Worm (Caenorhabditis elegans) whole organism, L1 larva: Measurements from ENCODE around the gene C29A12.6.

Source experiments
- C04F5.9 ChIP-seq: sonication (generic microtip); optimal IDR thresholded peaks from 2 replicates; lab custom pipeline; 2016; ENCODE audit warnings: missing genetic modification characterization, missing compliant biosample characterization
- C16A3.4 ChIP-seq: fragments of 150-350 bp; optimal IDR thresholded peaks from 2 replicates; lab custom pipeline; 2014; ENCODE audit warnings: missing biosample characterization, missing genetic modification characterization
- F16B12.6 ChIP-seq: fragments of 150-350 bp; optimal IDR thresholded peaks from 2 replicates; lab custom pipeline; 2014; ENCODE audit warnings: missing biosample characterization, missing genetic modification characterization
- aha-1 ChIP-seq: fragments of 150-350 bp; optimal IDR thresholded peaks from 2 replicates; lab custom pipeline; 2014; ENCODE audit warnings: missing biosample characterization, missing genetic modification characterization
- alr-1 ChIP-seq: fragments of 200-800 bp; sonication (Bioruptor generic); optimal IDR thresholded peaks from 2 replicates; lab custom pipeline; 2018; ENCODE audit warnings: borderline replicate concordance, mild to moderate bottlenecking, missing genetic modification characterization, missing compliant biosample characterization
- aly-2 ChIP-seq: fragments of 150-350 bp; optimal IDR thresholded peaks from 2 replicates; lab custom pipeline; 2014; ENCODE audit warnings: missing biosample characterization, missing genetic modification characterization
- ama-1 ChIP-seq: fragments of 150-350 bp; optimal IDR thresholded peaks from 2 replicates; lab custom pipeline; 2014
- ceh-63 ChIP-seq: fragments of 200-800 bp; sonication (Bioruptor generic); optimal IDR thresholded peaks from 2 replicates; lab custom pipeline; 2018; ENCODE audit warnings: mild to moderate bottlenecking, missing genetic modification characterization, missing compliant biosample characterization
- ceh-88 ChIP-seq: fragments of 200-800 bp; sonication (Bioruptor generic); IDR thresholded peaks from 2 replicates; pipeline ENCODE4 v1.3.6; 2022; ENCODE audit warnings: missing genetic modification characterization, missing compliant biosample characterization
- ces-1 ChIP-seq: fragments of 150-350 bp; optimal IDR thresholded peaks from 2 replicates; lab custom pipeline; 2014; ENCODE audit warnings: missing biosample characterization, missing genetic modification reagents, missing genetic modification characterization
- dpl-1 ChIP-seq, 3 experiments: fragments of 150-350 bp in 2 of 3; sonication (generic microtip) in 1 of 3; optimal IDR thresholded peaks; 2 replicates each; lab custom pipeline; 2014 to 2017; ENCODE audit warnings: missing biosample characterization in 3 of 3, missing genetic modification characterization in 3 of 3, missing genetic modification reagents in 3 of 3
- dsc-1 ChIP-seq: sonication (generic microtip); optimal IDR thresholded peaks from 2 replicates; lab custom pipeline; 2016; ENCODE audit warnings: mild to moderate bottlenecking, missing genetic modification characterization, missing compliant biosample characterization
- efl-1 ChIP-seq, 4 experiments: fragments of 150-350 bp; optimal IDR thresholded peaks in 3 of 4; peaks in 1 of 4; 1 replicate in 1 of 4; 2 replicates in 3 of 4; lab custom pipeline; 2014; ENCODE audit warnings: missing biosample characterization in 2 of 4, missing genetic modification characterization in 2 of 4, missing genetic modification reagents in 2 of 4
- efl-3 ChIP-seq: fragments of 200-800 bp; sonication (Bioruptor generic); optimal IDR thresholded peaks from 2 replicates; lab custom pipeline; 2018; ENCODE audit warnings: mild to moderate bottlenecking, missing genetic modification characterization, missing compliant biosample characterization
- elt-2 ChIP-seq: sonication (generic microtip); optimal IDR thresholded peaks from 2 replicates; lab custom pipeline; 2016; ENCODE audit warnings: missing genetic modification characterization, mild to moderate bottlenecking, inconsistent platforms, missing compliant biosample characterization, missing genetic modification reagents
- fkh-4 ChIP-seq: sonication (generic microtip); optimal IDR thresholded peaks from 2 replicates; lab custom pipeline; 2016; ENCODE audit warnings: missing compliant biosample characterization, missing genetic modification characterization, borderline replicate concordance
- fos-1 ChIP-seq: fragments of 150-350 bp; optimal IDR thresholded peaks from 2 replicates; lab custom pipeline; 2014; ENCODE audit warnings: missing biosample characterization, missing genetic modification characterization
- grh-1 ChIP-seq: fragments of 200-800 bp; sonication (Bioruptor generic); IDR thresholded peaks from 2 replicates; pipeline ENCODE4 v1.3.6; 2022; ENCODE audit warnings: missing genetic modification reagents, missing genetic modification characterization, missing compliant biosample characterization
- hlh-17 ChIP-seq: fragments of 200-800 bp; sonication (Bioruptor generic); optimal IDR thresholded peaks from 2 replicates; lab custom pipeline; 2018; ENCODE audit warnings: missing genetic modification characterization, mild to moderate bottlenecking, missing compliant biosample characterization, moderate library complexity, borderline replicate concordance
- hlh-4 ChIP-seq: sonication (generic microtip); optimal IDR thresholded peaks from 2 replicates; lab custom pipeline; 2016; ENCODE audit warnings: mild to moderate bottlenecking, missing genetic modification characterization, missing compliant biosample characterization
- isw-1 ChIP-seq: fragments of 200-800 bp; sonication (Bioruptor generic); IDR thresholded peaks from 2 replicates; pipeline ENCODE4 v1.3.6; 2022; ENCODE audit warnings: missing genetic modification characterization, missing compliant biosample characterization
- jun-1 ChIP-seq: fragments of 150-350 bp; optimal IDR thresholded peaks from 2 replicates; lab custom pipeline; 2014; ENCODE audit warnings: missing biosample characterization, missing genetic modification reagents, missing genetic modification characterization
- lin-15B ChIP-seq: fragments of 150-350 bp; sonication (generic microtip); optimal IDR thresholded peaks from 3 replicates; lab custom pipeline; 2014; ENCODE audit warnings: missing biosample characterization, missing genetic modification characterization
- lin-35 ChIP-seq, 2 experiments: fragments of 150-350 bp; optimal IDR thresholded peaks; 2 replicates each; lab custom pipeline; 2014; ENCODE audit warnings: missing biosample characterization in 2 of 2, missing genetic modification characterization in 2 of 2, missing genetic modification reagents in 2 of 2
- lir-3 ChIP-seq: sonication (generic microtip); optimal IDR thresholded peaks from 2 replicates; lab custom pipeline; 2016; ENCODE audit warnings: mild to moderate bottlenecking, missing genetic modification characterization, moderate library complexity, missing compliant biosample characterization; ENCODE audit not compliant: poor library complexity
- lsy-2 ChIP-seq, 2 experiments: fragments of 150-350 bp; optimal IDR thresholded peaks; 2 replicates each; lab custom pipeline; 2014; ENCODE audit warnings: missing biosample characterization in 2 of 2, missing genetic modification characterization in 2 of 2
- mdl-1 ChIP-seq, 2 experiments: fragments of 150-350 bp; optimal IDR thresholded peaks; 2 replicates each; lab custom pipeline; 2014 to 2017; ENCODE audit warnings: missing biosample characterization in 2 of 2, missing genetic modification characterization in 2 of 2, inconsistent platforms in 1 of 2
- nhr-11 ChIP-seq: fragments of 150-350 bp; optimal IDR thresholded peaks from 2 replicates; lab custom pipeline; 2014; ENCODE audit warnings: missing biosample characterization, missing genetic modification characterization
- nhr-12 ChIP-seq: sonication (generic microtip); optimal IDR thresholded peaks from 2 replicates; lab custom pipeline; 2017; ENCODE audit warnings: missing biosample characterization, missing genetic modification characterization
- nhr-19 ChIP-seq: fragments of 200-800 bp; sonication (Bioruptor generic); conservative IDR thresholded peaks from 2 replicates; pipeline ENCODE4 v1.3.6; 2022; ENCODE audit warnings: missing genetic modification characterization, missing compliant biosample characterization
- nhr-28 ChIP-seq: fragments of 150-350 bp; optimal IDR thresholded peaks from 2 replicates; lab custom pipeline; 2014; ENCODE audit warnings: missing biosample characterization, missing genetic modification characterization
- nhr-47 ChIP-seq: sonication (generic microtip); optimal IDR thresholded peaks from 2 replicates; lab custom pipeline; 2016; ENCODE audit warnings: mild to moderate bottlenecking, missing genetic modification characterization, moderate library complexity, missing compliant biosample characterization
- nhr-71 ChIP-seq: sonication (generic microtip); optimal IDR thresholded peaks from 2 replicates; lab custom pipeline; 2016; ENCODE audit warnings: mild to moderate bottlenecking, missing genetic modification characterization, moderate library complexity, missing compliant biosample characterization
- nhr-76 ChIP-seq: sonication (generic microtip); optimal IDR thresholded peaks from 2 replicates; lab custom pipeline; 2017; ENCODE audit warnings: missing biosample characterization, missing genetic modification characterization
- nhr-85 ChIP-seq: sonication (generic microtip); peaks from one replicate; lab custom pipeline; 2016; ENCODE audit warnings: missing genetic modification characterization, inconsistent platforms, missing compliant biosample characterization
- nhr-90 ChIP-seq: sonication (generic microtip); optimal IDR thresholded peaks from 2 replicates; lab custom pipeline; 2016; ENCODE audit warnings: mild to moderate bottlenecking, missing genetic modification characterization, missing compliant biosample characterization; ENCODE audit not compliant: poor library complexity
- skn-1 ChIP-seq: fragments of 150-350 bp; optimal IDR thresholded peaks from 2 replicates; lab custom pipeline; 2014; ENCODE audit warnings: missing biosample characterization, missing genetic modification characterization
- snpc-4 ChIP-seq: fragments of 150-350 bp; optimal IDR thresholded peaks from 2 replicates; lab custom pipeline; 2014; ENCODE audit warnings: missing biosample characterization, missing genetic modification characterization
- swsn-7 ChIP-seq: sonication (generic microtip); optimal IDR thresholded peaks from 2 replicates; lab custom pipeline; 2016; ENCODE audit warnings: missing genetic modification characterization, missing compliant biosample characterization
- tlp-1 ChIP-seq: fragments of 150-350 bp; optimal IDR thresholded peaks from 2 replicates; lab custom pipeline; 2014; ENCODE audit warnings: missing biosample characterization, missing genetic modification characterization
- unc-30 ChIP-seq: sonication (generic microtip); optimal IDR thresholded peaks from 2 replicates; lab custom pipeline; 2017; ENCODE audit warnings: missing biosample characterization, missing genetic modification characterization
- unc-86 ChIP-seq: sonication (generic microtip); optimal IDR thresholded peaks from 2 replicates; lab custom pipeline; 2016; ENCODE audit warnings: missing genetic modification characterization, missing compliant biosample characterization
- vab-15 ChIP-seq: sonication (generic microtip); optimal IDR thresholded peaks from 2 replicates; lab custom pipeline; 2017; ENCODE audit warnings: missing genotype, mild to moderate bottlenecking, missing genetic modification characterization, missing compliant biosample characterization
- xbp-1 ChIP-seq: sonication (generic microtip); optimal IDR thresholded peaks from 2 replicates; lab custom pipeline; 2016; ENCODE audit warnings: missing genetic modification characterization, missing compliant biosample characterization

Gene C29A12.6

ce11 chrV:10887564-10887963 lies 40.6 kb downstream of the C29A12.6 start:
- TF ChIP-seq fkh-4 (tag; lab: Kevin White, UChicago) (no peak), nhr-85 (peak; percentile 30), dsc-1 (tag; lab: Kevin White, UChicago) (no peak), nhr-71 (tag; lab: Kevin White, UChicago) (peak; percentile 34), C16A3.4 (peak; percentile 49), xbp-1 (no peak), ama-1 (lab: Kevin White, UChicago) (peak; percentile 15), snpc-4 (tag; lab: Kevin White, UChicago) (no peak), aly-2 (tag; lab: Kevin White, UChicago) (no peak), ceh-63 (GFP tag; lab: Kevin White, UChicago) (no peak), nhr-90 (tag; lab: Kevin White, UChicago) (peak; percentile 28), hlh-4 (tag; lab: Kevin White, UChicago) (no peak), vab-15 (tag; lab: Kevin White, UChicago) (no peak), lin-15B (tag; lab: Kevin White, UChicago) (no peak), skn-1 (tag; lab: Kevin White, UChicago) (no peak), nhr-47 (tag; lab: Kevin White, UChicago) (peak; percentile 6), lsy-2 (tag; optimal IDR thresholded peaks at IDR 0.05; lab: Kevin White, UChicago) (peak in 1 of 2 experiments; percentile 3), fos-1 (tag; lab: Kevin White, UChicago) (no peak), efl-1 (optimal IDR thresholded peaks at IDR 0.05; lab: Kevin White, UChicago) (no peak), efl-1 (GFP tag; optimal IDR thresholded peaks at IDR 0.05 in 1 of 2; lab: Kevin White, UChicago) (peak in 1 of 2 experiments; percentile 89), efl-3 (GFP tag; lab: Kevin White, UChicago) (no peak), isw-1 (no peak), ceh-88 (no peak), ces-1 (no peak), unc-30 (tag; lab: Kevin White, UChicago) (no peak), tlp-1 (tag; lab: Kevin White, UChicago) (no peak), C04F5.9 (no peak), aha-1 (tag; lab: Kevin White, UChicago) (no peak), lin-35 (GFP tag; optimal IDR thresholded peaks at IDR 0.05; lab: Kevin White, UChicago) (peak in 1 of 2 experiments; percentile 9)

DNA sequence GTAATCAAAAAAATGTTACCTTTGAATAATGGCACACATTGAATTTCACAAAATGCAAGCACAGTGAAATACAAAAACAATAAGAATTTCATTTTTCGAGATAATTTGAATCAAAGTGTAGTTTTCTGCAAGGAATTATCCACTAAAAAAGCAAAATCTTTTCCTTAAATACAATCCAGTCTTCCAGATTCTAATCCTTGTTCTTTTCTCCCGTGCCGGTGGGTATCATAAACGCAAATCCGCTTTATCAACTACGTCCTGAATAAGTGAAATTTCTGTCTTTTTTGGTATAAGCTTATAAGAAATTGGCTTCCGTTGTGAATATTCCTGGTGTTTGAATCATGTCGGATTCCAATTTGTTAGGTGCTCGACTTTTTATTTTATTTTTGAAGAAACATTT lies 41.2 kb downstream of the C29A12.6 start:
- peak; percentile 48 for TF ChIP-seq aly-2 (tag; lab: Kevin White, UChicago)
- no peak for TF ChIP-seq xbp-1
- TF ChIP-seq nhr-76 (tag; lab: Kevin White, UChicago) = no peak
- no peak for TF ChIP-seq hlh-17 (GFP tag; lab: Kevin White, UChicago)
- peak; percentile 56 for TF ChIP-seq dsc-1 (tag; lab: Kevin White, UChicago)
- TF ChIP-seq ama-1 (lab: Kevin White, UChicago) = no peak
- no peak for TF ChIP-seq nhr-12 (tag; lab: Kevin White, UChicago)
- TF ChIP-seq C16A3.4 = no peak

DNA sequence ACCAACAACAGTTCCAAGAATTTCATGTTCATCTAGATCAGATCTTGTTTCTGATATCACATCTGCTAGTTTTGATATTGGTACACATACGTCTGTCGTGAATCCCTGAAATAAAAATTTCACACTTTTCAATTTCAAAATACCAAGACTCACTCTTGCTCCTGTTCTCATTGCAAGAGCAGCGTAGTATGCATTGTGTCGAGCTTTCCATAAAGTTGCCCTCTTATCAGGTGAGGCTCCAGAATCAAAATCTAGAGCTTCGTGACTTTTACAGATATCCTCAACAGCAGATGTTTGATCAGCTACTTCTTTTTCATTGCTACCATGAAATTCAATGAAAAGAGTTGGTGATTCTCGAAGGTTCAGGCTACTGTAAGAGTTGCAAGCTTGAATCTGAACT lies 42.0 kb downstream of the C29A12.6 start, which contains the start of gene F32D8.11:
F32D8.11 (minus strand) TSS at position 101 of the 400 bp plus-strand sequence.
- TF ChIP-seq alr-1 (tag; lab: Kevin White, UChicago) = no peak
- TF ChIP-seq fkh-4 (tag; lab: Kevin White, UChicago) = no peak
- no peak for TF ChIP-seq efl-1 (optimal IDR thresholded peaks at IDR 0.05; lab: Kevin White, UChicago)
- peak in 1 of 2 experiments; percentile 83 for TF ChIP-seq efl-1 (GFP tag; optimal IDR thresholded peaks at IDR 0.05 in 1 of 2; lab: Kevin White, UChicago)

ce11 chrV:10889774-10890173 lies 42.8 kb downstream of the C29A12.6 start:
- TF ChIP-seq aly-2 (tag; lab: Kevin White, UChicago) (no peak), nhr-19 (GFP tag; lab: Robert Waterston, UW) (peak; percentile 9; the same call in 1 of the 2 replicates)

DNA sequence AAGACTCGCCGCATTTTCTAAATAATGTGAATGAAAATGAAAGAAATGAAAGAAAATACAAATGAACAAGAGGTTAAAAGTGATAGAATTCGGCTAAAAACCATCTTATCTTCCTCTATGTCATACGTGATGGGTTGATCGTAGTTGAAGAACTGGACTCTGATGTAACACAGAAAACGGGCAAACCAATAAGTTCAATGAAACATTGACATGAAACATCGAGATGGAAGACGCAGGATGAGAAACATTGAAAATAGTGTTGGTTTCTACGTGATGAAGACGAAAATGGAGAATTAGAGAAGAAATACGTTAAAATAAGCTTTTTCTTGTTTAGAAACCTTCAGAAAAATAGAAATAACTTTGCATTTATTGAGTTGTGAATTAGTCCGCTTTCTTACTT lies 44.0 kb downstream of the C29A12.6 start, which contains the start of gene F32D8.12:
F32D8.12 (minus strand) TSS at position 48 of the 400 bp plus-strand sequence.
- TF ChIP-seq lin-35 (GFP tag; optimal IDR thresholded peaks at IDR 0.05; lab: Kevin White, UChicago) (peak; percentile 23 to 59), nhr-11 (tag; lab: Kevin White, UChicago) (no peak), nhr-85 (peak; percentile 65), dpl-1 (GFP tag; optimal IDR thresholded peaks at IDR 0.05; lab: Kevin White, UChicago) (peak in 2 of 3 experiments; percentile 11 to 17), tlp-1 (tag; lab: Kevin White, UChicago) (no peak), grh-1 (no peak), jun-1 (tag; lab: Kevin White, UChicago) (no peak), lir-3 (tag; lab: Kevin White, UChicago) (peak; percentile 18), nhr-28 (tag; lab: Kevin White, UChicago) (no peak), isw-1 (no peak), swsn-7 (tag; lab: Kevin White, UChicago) (peak; percentile 44), dsc-1 (tag; lab: Kevin White, UChicago) (peak; percentile 19), mdl-1 (tag; optimal IDR thresholded peaks at IDR 0.05; lab: Kevin White, UChicago) (peak in 1 of 2 experiments; percentile 10), elt-2 (tag; lab: Kevin White, UChicago) (peak; percentile 42), unc-86 (no peak), F16B12.6 (tag; lab: Kevin White, UChicago) (no peak)
